Fruit fly (Drosophila melanogaster) whole organism, wandering third instar larva: ENCODE results near the gene Dhc36C.

Experiments used
- CG32264 ChIP-seq: fragments of 200-800 bp; sonication (Bioruptor generic); optimal IDR thresholded peaks from 2 replicates; lab custom pipeline; 2016; ENCODE audit warnings: missing biosample characterization, missing genetic modification characterization
- Dfd ChIP-seq: fragments of >200 bp; optimal IDR thresholded peaks from 2 replicates; lab custom pipeline; 2017; ENCODE audit warnings: missing biosample characterization, missing genetic modification characterization
- Hr78 ChIP-seq: fragments of >200 bp; optimal IDR thresholded peaks from 2 replicates; lab custom pipeline; 2017; ENCODE audit warnings: missing biosample characterization, missing genetic modification characterization
- OdsH ChIP-seq: fragments of 200-800 bp; sonication (Bioruptor generic); optimal IDR thresholded peaks from 2 replicates; lab custom pipeline; 2016; ENCODE audit warnings: missing biosample characterization, mild to moderate bottlenecking, missing genetic modification characterization
- Rel ChIP-seq, 2 experiments: fragments of 200-800 bp; sonication (Bioruptor generic) in 1 of 2; optimal IDR thresholded peaks; 2 replicates in 1 of 2; 3 replicates in 1 of 2; lab custom pipeline; 2016 to 2019; ENCODE audit warnings: mild to moderate bottlenecking in 2 of 2, missing biosample characterization in 2 of 2, missing genetic modification characterization in 2 of 2, moderate library complexity in 1 of 2
- dmrt93B ChIP-seq: fragments of 200-800 bp; sonication (Bioruptor generic); optimal IDR thresholded peaks from 2 replicates; lab custom pipeline; 2018; ENCODE audit warnings: missing biosample characterization, mild to moderate bottlenecking, missing genetic modification characterization
- dsf ChIP-seq: sonication (Bioruptor generic); optimal IDR thresholded peaks from 2 replicates; lab custom pipeline; 2016; ENCODE audit warnings: missing biosample characterization, missing genetic modification characterization, borderline replicate concordance
- foxo ChIP-seq, 2 experiments: fragments of 200-800 bp; sonication (Bioruptor generic); optimal IDR thresholded peaks; 2 replicates in 1 of 2; 3 replicates in 1 of 2; lab custom pipeline; 2016 to 2017; ENCODE audit warnings: missing biosample characterization in 2 of 2, missing genetic modification characterization in 2 of 2
- fru ChIP-seq: fragments of 200-800 bp; sonication (Bioruptor generic); optimal IDR thresholded peaks from 3 replicates; lab custom pipeline; 2016; ENCODE audit warnings: missing biosample characterization, mild to moderate bottlenecking, missing genetic modification characterization
- h ChIP-seq: fragments of 200-800 bp; sonication (Bioruptor generic); optimal IDR thresholded peaks from 3 replicates; lab custom pipeline; 2016; ENCODE audit warnings: missing biosample characterization, mild to moderate bottlenecking, missing genetic modification characterization
- jim ChIP-seq: fragments of 175-275, 200-325 bp; sonication (Bioruptor generic); optimal IDR thresholded peaks from 2 replicates; lab custom pipeline; 2016; ENCODE audit warnings: missing biosample characterization, mild to moderate bottlenecking, missing genetic modification characterization
- lola ChIP-seq: fragments of >200 bp; optimal IDR thresholded peaks from 2 replicates; lab custom pipeline; 2017; ENCODE audit warnings: missing biosample characterization, missing genetic modification characterization
- usp ChIP-seq: fragments of >200 bp; optimal IDR thresholded peaks from 2 replicates; lab custom pipeline; 2017; ENCODE audit warnings: missing biosample characterization, missing genetic modification characterization

DNA sequence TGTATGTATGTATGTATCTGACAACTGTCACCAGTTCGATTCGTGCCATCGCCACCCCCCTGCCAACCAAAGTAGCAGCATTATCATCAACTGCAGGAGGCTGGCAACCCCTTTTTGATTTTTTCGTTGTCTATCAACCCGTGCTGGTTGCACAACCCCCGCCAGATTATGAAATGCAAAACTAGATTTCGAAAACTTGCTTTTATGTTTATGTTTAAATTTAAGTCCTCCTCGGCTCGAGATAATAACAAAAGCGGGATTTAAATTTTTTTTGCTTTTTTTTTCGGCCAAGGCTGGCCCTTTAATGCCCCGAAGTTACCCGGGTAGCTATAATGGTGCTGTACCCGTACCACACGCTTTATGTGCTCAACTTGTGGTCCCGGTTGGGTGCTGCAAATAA lies 39.9 kb downstream of the Dhc36C start:
- TF ChIP-seq Hr78 (GFP tag; lab: Kevin White, UChicago) = no peak
- no peak for TF ChIP-seq Dfd (GFP tag; lab: Kevin White, UChicago)
- TF ChIP-seq CG32264 = no peak
- TF ChIP-seq dsf = no peak
- no peak for TF ChIP-seq jim (GFP tag; lab: Kevin White, UChicago)
- no peak for TF ChIP-seq h (GFP tag; lab: Kevin White, UChicago)
- no peak for TF ChIP-seq fru
- TF ChIP-seq Rel (GFP tag; optimal IDR thresholded peaks at IDR 0.05; lab: Kevin White, UChicago) = no peak
- no peak for TF ChIP-seq Rel (tag; optimal IDR thresholded peaks at IDR 0.05; lab: Kevin White, UChicago)
- no peak for TF ChIP-seq dmrt93B (GFP tag; lab: Kevin White, UChicago)
- TF ChIP-seq OdsH (GFP tag; lab: Kevin White, UChicago) = no peak
- TF ChIP-seq usp (GFP tag; lab: Kevin White, UChicago) = no peak
- TF ChIP-seq foxo (GFP tag; optimal IDR thresholded peaks at IDR 0.05; lab: Kevin White, UChicago) = no peak
- TF ChIP-seq lola (GFP tag; lab: Kevin White, UChicago) = no peak
